Worm (Caenorhabditis elegans) whole organism, late embryonic: Measurements from ENCODE around the gene W05B10.3.

ENCODE experiments used
- C38D4.7 ChIP-seq: fragments of 200-800 bp; sonication (Bioruptor generic); optimal IDR thresholded peaks from 2 replicates; lab custom pipeline; 2018; ENCODE audit warnings: mild to moderate bottlenecking, missing genetic modification characterization, moderate library complexity, missing compliant biosample characterization
- F13H6.1 ChIP-seq: sonication (generic microtip); optimal IDR thresholded peaks from 2 replicates; lab custom pipeline; 2016; ENCODE audit warnings: missing genetic modification characterization, missing compliant biosample characterization
- T23F11.4 ChIP-seq: fragments of 200-800 bp; sonication (Bioruptor generic); optimal IDR thresholded peaks from 2 replicates; lab custom pipeline; 2018; ENCODE audit warnings: mild to moderate bottlenecking, missing genetic modification characterization, missing compliant biosample characterization
- ahr-1 ChIP-seq: sonication (generic microtip); optimal IDR thresholded peaks from 2 replicates; lab custom pipeline; 2016; ENCODE audit warnings: missing genetic modification characterization, missing compliant biosample characterization
- ceh-14 ChIP-seq: sonication (generic microtip); optimal IDR thresholded peaks from 2 replicates; lab custom pipeline; 2016; ENCODE audit warnings: missing genotype, missing genetic modification characterization, missing compliant biosample characterization
- ceh-2 ChIP-seq: sonication (generic microtip); optimal IDR thresholded peaks from 2 replicates; lab custom pipeline; 2016; ENCODE audit warnings: missing genotype, missing genetic modification characterization, missing compliant biosample characterization
- ceh-22 ChIP-seq: sonication (generic microtip); optimal IDR thresholded peaks from 2 replicates; lab custom pipeline; 2017; ENCODE audit warnings: missing biosample characterization, missing genetic modification characterization
- ceh-24 ChIP-seq: sonication (generic microtip); optimal IDR thresholded peaks from 2 replicates; lab custom pipeline; 2016; ENCODE audit warnings: mild to moderate bottlenecking, missing genetic modification characterization, missing compliant biosample characterization
- ceh-30 ChIP-seq: fragments of 150-350 bp; optimal IDR thresholded peaks from 2 replicates; lab custom pipeline; 2014; ENCODE audit warnings: missing biosample characterization, missing genetic modification characterization
- ceh-45 ChIP-seq: fragments of 200-800 bp; sonication (Bioruptor generic); IDR thresholded peaks from 2 replicates; pipeline ENCODE4 v1.3.6; 2022; ENCODE audit warnings: missing genetic modification reagents, missing genetic modification characterization, missing compliant biosample characterization
- ceh-6 ChIP-seq: fragments of 200-800 bp; sonication (Bioruptor generic); optimal IDR thresholded peaks from 2 replicates; lab custom pipeline; 2018; ENCODE audit warnings: mild to moderate bottlenecking, missing genetic modification characterization, missing compliant biosample characterization
- che-1 ChIP-seq: sonication (generic microtip); optimal IDR thresholded peaks from 2 replicates; lab custom pipeline; 2016; ENCODE audit warnings: mild to moderate bottlenecking, missing genetic modification characterization, missing compliant biosample characterization
- dve-1 ChIP-seq: sonication (generic microtip); optimal IDR thresholded peaks from 2 replicates; lab custom pipeline; 2017; ENCODE audit warnings: antibody characterized with exemption, mild to moderate bottlenecking, missing genetic modification characterization, missing compliant biosample characterization
- elt-2 ChIP-seq: sonication (generic microtip); optimal IDR thresholded peaks from 2 replicates; lab custom pipeline; 2016; ENCODE audit warnings: missing genetic modification reagents, missing genetic modification characterization, missing compliant biosample characterization
- elt-4 ChIP-seq: sonication (generic microtip); optimal IDR thresholded peaks from 2 replicates; lab custom pipeline; 2016; ENCODE audit warnings: missing genetic modification characterization, missing compliant biosample characterization
- ets-4 ChIP-seq: sonication (generic microtip); optimal IDR thresholded peaks from 2 replicates; lab custom pipeline; 2016; ENCODE audit warnings: missing genetic modification characterization, missing compliant biosample characterization
- fax-1 ChIP-seq: sonication (generic microtip); optimal IDR thresholded peaks from 2 replicates; lab custom pipeline; 2016; ENCODE audit warnings: missing genotype, missing genetic modification characterization, missing compliant biosample characterization
- fkh-10 ChIP-seq: fragments of 150-350 bp; optimal IDR thresholded peaks from 2 replicates; lab custom pipeline; 2014; ENCODE audit warnings: missing biosample characterization, missing genetic modification reagents, missing genetic modification characterization
- hlh-13 ChIP-seq: fragments of 200-800 bp; sonication (Bioruptor generic); optimal IDR thresholded peaks from 2 replicates; lab custom pipeline; 2018; ENCODE audit warnings: mild to moderate bottlenecking, missing genetic modification characterization, missing compliant biosample characterization
- hlh-30 ChIP-seq: sonication (generic microtip); optimal IDR thresholded peaks from 2 replicates; lab custom pipeline; 2017; ENCODE audit warnings: antibody characterized with exemption, missing genetic modification characterization, missing compliant biosample characterization; ENCODE audit not compliant: insufficient read depth
- lin-11 ChIP-seq: fragments of 200-800 bp; sonication (Bioruptor generic); optimal IDR thresholded peaks from 2 replicates; lab custom pipeline; 2018; ENCODE audit warnings: mild to moderate bottlenecking, missing genetic modification characterization, missing compliant biosample characterization
- nfya-1 ChIP-seq: sonication (generic microtip); optimal IDR thresholded peaks from 2 replicates; lab custom pipeline; 2017; ENCODE audit warnings: missing genetic modification characterization, mild to moderate bottlenecking, missing compliant biosample characterization, antibody characterized with exemption, moderate library complexity
- nhr-232 ChIP-seq: sonication (generic microtip); optimal IDR thresholded peaks from 2 replicates; lab custom pipeline; 2016; ENCODE audit warnings: missing genetic modification characterization, missing compliant biosample characterization
- npax-4 ChIP-seq: sonication (generic microtip); optimal IDR thresholded peaks from 2 replicates; lab custom pipeline; 2016; ENCODE audit warnings: missing genetic modification characterization, missing compliant biosample characterization
- pat-9 ChIP-seq: fragments of 200-800 bp; sonication (Bioruptor generic); optimal IDR thresholded peaks from 2 replicates; lab custom pipeline; 2018; ENCODE audit warnings: mild to moderate bottlenecking, missing genetic modification characterization, moderate library complexity, missing compliant biosample characterization
- pax-1 ChIP-seq: fragments of 150-350 bp; optimal IDR thresholded peaks from 2 replicates; lab custom pipeline; 2014; ENCODE audit warnings: missing biosample characterization, missing genetic modification characterization
- pha-2 ChIP-seq: sonication (generic microtip); optimal IDR thresholded peaks from 2 replicates; lab custom pipeline; 2017; ENCODE audit warnings: mild to moderate bottlenecking, missing genetic modification characterization, missing compliant biosample characterization
- pha-4 ChIP-seq: fragments of 150-350 bp; optimal IDR thresholded peaks from 2 replicates; lab custom pipeline; 2018; ENCODE audit warnings: missing biosample characterization, missing genetic modification reagents, missing genetic modification characterization
- pqm-1 ChIP-seq: sonication (generic microtip); optimal IDR thresholded peaks from 2 replicates; lab custom pipeline; 2016; ENCODE audit warnings: missing genetic modification characterization, missing compliant biosample characterization
- pros-1 ChIP-seq: fragments of 150-350 bp; optimal IDR thresholded peaks from 2 replicates; lab custom pipeline; 2014; ENCODE audit warnings: missing biosample characterization, missing genetic modification reagents, missing genetic modification characterization
- ref-2 ChIP-seq: sonication (generic microtip); optimal IDR thresholded peaks from 2 replicates; lab custom pipeline; 2016; ENCODE audit warnings: missing genetic modification characterization, missing compliant biosample characterization
- sdc-2 ChIP-seq: sonication (generic microtip); optimal IDR thresholded peaks from 2 replicates; lab custom pipeline; 2016; ENCODE audit warnings: missing genotype, missing genetic modification characterization, missing compliant biosample characterization
- sox-4 ChIP-seq: sonication (generic microtip); optimal IDR thresholded peaks from 2 replicates; lab custom pipeline; 2017; ENCODE audit warnings: mild to moderate bottlenecking, missing genetic modification characterization, inconsistent platforms, missing compliant biosample characterization
- tbx-2 ChIP-seq: sonication (generic microtip); optimal IDR thresholded peaks from 2 replicates; lab custom pipeline; 2016; ENCODE audit warnings: missing genetic modification characterization, missing compliant biosample characterization
- unc-55 ChIP-seq: sonication (generic microtip); optimal IDR thresholded peaks from 2 replicates; lab custom pipeline; 2017; ENCODE audit warnings: missing biosample characterization, missing genetic modification reagents, missing genetic modification characterization
- unc-86 ChIP-seq: sonication (generic microtip); optimal IDR thresholded peaks from 2 replicates; lab custom pipeline; 2016; ENCODE audit warnings: missing genetic modification characterization, missing compliant biosample characterization
- ztf-16 ChIP-seq: sonication (generic microtip); optimal IDR thresholded peaks from 2 replicates; lab custom pipeline; 2017; ENCODE audit warnings: missing genetic modification characterization, missing compliant biosample characterization

W05B10.3 gene

DNA sequence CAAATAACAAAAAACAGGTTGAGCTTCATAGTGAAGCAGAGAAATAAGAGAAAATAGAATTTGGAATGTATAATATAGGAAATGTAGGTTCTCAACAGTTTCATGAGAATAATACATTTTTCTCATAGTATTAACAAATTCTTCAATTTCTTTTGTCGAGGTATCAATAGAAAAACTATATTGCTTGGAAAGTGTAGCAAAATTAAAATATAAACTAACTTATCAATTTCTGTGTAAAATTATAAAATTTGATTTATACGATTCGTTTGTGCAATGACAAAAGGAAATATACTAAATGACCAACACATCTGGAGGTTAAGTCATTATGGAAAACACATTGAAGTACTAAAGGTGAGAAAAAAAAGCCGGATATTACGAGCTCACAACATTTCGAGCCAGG, at the start of gene W05B10.3:
Gene W05B10.3 (minus strand): TSS at position 101 of the 400 bp plus-strand sequence.
- TF ChIP-seq pqm-1 (no peak), ceh-24 (no peak), npax-4 (tag; lab: Kevin White, UChicago) (no peak), hlh-13 (no peak), elt-2 (tag; lab: Kevin White, UChicago) (no peak), pat-9 (tag; lab: Kevin White, UChicago) (no peak), ceh-14 (no peak), ceh-30 (tag; lab: Kevin White, UChicago) (no peak), F13H6.1 (tag; lab: Kevin White, UChicago) (no peak), nhr-232 (tag; lab: Kevin White, UChicago) (no peak), ceh-2 (no peak), ahr-1 (tag; lab: Kevin White, UChicago) (no peak), sox-4 (tag; lab: Kevin White, UChicago) (no peak), unc-86 (tag; lab: Kevin White, UChicago) (no peak), dve-1 (tag; lab: Kevin White, UChicago) (no peak), ztf-16 (tag; lab: Kevin White, UChicago) (no peak), fkh-10 (no peak), ceh-45 (GFP tag; lab: Robert Waterston, UW) (no peak), pha-4 (tag; lab: Kevin White, UChicago) (no peak)
- TF ChIP-seq, all 69 proteins: peak for 0

ce11 chrV:12708305-12708704, 46.8 kb upstream of the W05B10.3 start, which contains the start of gene R11D1.2:
Gene R11D1.2 (plus strand): TSS chrV:12708605.
- TF ChIP-seq tbx-2 (tag; lab: Kevin White, UChicago) (no peak), C38D4.7 (GFP tag; lab: Kevin White, UChicago) (no peak), ref-2 (no peak)

ce11 chrV:12706511-12706910, 45.0 kb upstream of the W05B10.3 start:
- TF ChIP-seq lin-11 (tag; lab: Kevin White, UChicago) (no peak), ahr-1 (tag; lab: Kevin White, UChicago) (no peak), hlh-30 (no peak), ceh-22 (tag; lab: Kevin White, UChicago) (no peak), fax-1 (tag; lab: Kevin White, UChicago) (no peak), pha-2 (tag; lab: Kevin White, UChicago) (no peak), C38D4.7 (GFP tag; lab: Kevin White, UChicago) (no peak), sdc-2 (tag; lab: Kevin White, UChicago) (no peak), che-1 (tag; lab: Kevin White, UChicago) (no peak), pros-1 (tag; lab: Kevin White, UChicago) (no peak), sox-4 (tag; lab: Kevin White, UChicago) (no peak), elt-4 (tag; lab: Kevin White, UChicago) (no peak), unc-55 (GFP tag; lab: Kevin White, UChicago) (no peak)

DNA sequence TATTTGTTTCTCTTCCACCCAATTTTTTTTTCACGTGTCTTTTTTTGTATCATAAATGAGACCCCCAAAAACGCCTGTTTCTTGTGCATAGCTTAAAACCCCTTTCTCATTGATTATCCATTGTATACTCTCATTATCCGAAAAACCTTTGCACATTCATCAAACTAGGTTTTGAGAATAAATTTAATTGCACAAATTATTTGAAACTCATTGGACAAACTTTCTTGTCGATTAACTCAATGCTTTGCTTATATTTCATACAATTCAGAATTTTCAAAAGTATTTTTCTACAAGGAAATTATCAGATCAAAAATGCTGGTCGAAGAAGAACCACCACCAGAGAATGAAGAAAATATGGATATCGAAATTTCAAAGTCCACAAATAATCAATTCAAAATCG, 42.6 kb upstream of the W05B10.3 start, which contains the start of gene R11D1.1:
Gene R11D1.1 (plus strand): TSS at position 301 of the 400 bp plus-strand sequence.
- TF ChIP-seq ets-4 (tag; lab: Kevin White, UChicago), result no peak
- TF ChIP-seq pha-4 (tag; lab: Kevin White, UChicago), result no peak
- TF ChIP-seq hlh-30, result no peak
- no peak for TF ChIP-seq pax-1 (tag; lab: Kevin White, UChicago)
- no peak for TF ChIP-seq T23F11.4 (GFP tag; lab: Kevin White, UChicago)
- TF ChIP-seq ceh-6 (GFP tag; lab: Kevin White, UChicago), result no peak
- no peak for TF ChIP-seq sox-4 (tag; lab: Kevin White, UChicago)
- TF ChIP-seq pros-1 (tag; lab: Kevin White, UChicago), result no peak
- no peak for TF ChIP-seq nfya-1 (tag; lab: Kevin White, UChicago)
- TF ChIP-seq fkh-10, result no peak
- TF ChIP-seq ceh-24, result no peak
